Fruit fly (Drosophila melanogaster): ENCODE data around the gene CG10638.

- TF ChIP-seq usp (GFP tag; optimal IDR thresholded peaks at IDR 0.05) = no peak
- TF ChIP-seq CG8478 (optimal IDR thresholded peaks at IDR 0.05) = no peak
- no peak for TF ChIP-seq EcR (GFP tag; optimal IDR thresholded peaks at IDR 0.05)
Observed at dm6 chr3L:12469684-12470083, 31.4 kb downstream of the CG10638 start, which contains the start of gene CG32102.

Data from whole organism.